Fruit fly (Drosophila melanogaster): Measurements from ENCODE around the gene CG2961.

CG2961 gene

DNA sequence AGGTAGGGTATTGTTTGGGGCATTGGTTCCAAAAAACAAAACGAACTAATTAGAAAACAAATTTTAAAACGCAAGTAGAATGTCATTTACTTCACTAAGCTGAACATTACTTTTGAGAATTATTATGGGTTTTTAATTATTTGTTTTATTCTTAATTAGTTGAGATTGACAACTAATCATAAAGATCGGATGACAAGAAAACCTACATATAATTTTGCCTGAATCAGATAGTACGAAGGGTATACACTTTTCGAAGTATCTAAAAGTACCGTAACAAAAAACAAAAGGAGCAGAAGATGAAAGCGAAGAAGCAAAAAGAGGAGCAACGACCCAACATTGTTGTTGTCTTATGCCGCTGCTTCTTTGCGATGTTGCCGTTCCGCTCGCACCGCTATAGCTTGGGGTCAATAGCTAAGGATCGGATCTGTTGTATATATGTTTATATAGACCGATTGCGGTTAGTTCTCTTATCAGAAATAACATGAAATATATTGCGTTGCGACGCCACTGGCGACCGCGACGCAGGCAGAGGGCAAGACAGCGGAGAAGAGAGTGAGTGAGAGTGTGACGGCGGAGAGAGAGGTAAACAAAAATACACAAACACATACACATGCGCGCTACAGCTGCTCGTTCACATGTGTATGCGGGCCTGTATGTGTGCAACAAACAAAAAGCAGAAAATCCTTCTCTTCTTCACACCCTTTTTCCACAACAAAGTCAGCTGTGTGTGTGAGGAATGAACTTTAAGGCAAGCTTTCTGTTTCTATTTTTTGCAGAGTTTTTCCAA is 21.6 kb downstream of the CG2961 start (continued):
- TF ChIP-seq Rel (GFP tag; optimal IDR thresholded peaks at IDR 0.05): no peak
- TF ChIP-seq Rel (tag; optimal IDR thresholded peaks at IDR 0.05): peak; percentile 41
- TF ChIP-seq woc (GFP tag; optimal IDR thresholded peaks at IDR 0.05): peak; percentile 69
- no peak for TF ChIP-seq jim (GFP tag; optimal IDR thresholded peaks at IDR 0.05)
- no peak for TF ChIP-seq GATAd (GFP tag; optimal IDR thresholded peaks at IDR 0.05)
- peak; percentile 44 for TF ChIP-seq Hr83 (GFP tag; optimal IDR thresholded peaks at IDR 0.05; ENCODE audit: poor library complexity, severe bottlenecking)
- peak; percentile 71 for TF ChIP-seq dmrt93B (GFP tag; optimal IDR thresholded peaks at IDR 0.05)
- TF ChIP-seq Mio (GFP tag; optimal IDR thresholded peaks at IDR 0.05): no peak
- peak; percentile 3 to 67 for TF ChIP-seq dl (GFP tag; optimal IDR thresholded peaks at IDR 0.05; ENCODE audit: insufficient read depth in 1 of 2, partially characterized antibody in 2 of 2)
- TF ChIP-seq CrebA (GFP tag; optimal IDR thresholded peaks at IDR 0.05; ENCODE audit: borderline replicate concordance): no peak

DNA sequence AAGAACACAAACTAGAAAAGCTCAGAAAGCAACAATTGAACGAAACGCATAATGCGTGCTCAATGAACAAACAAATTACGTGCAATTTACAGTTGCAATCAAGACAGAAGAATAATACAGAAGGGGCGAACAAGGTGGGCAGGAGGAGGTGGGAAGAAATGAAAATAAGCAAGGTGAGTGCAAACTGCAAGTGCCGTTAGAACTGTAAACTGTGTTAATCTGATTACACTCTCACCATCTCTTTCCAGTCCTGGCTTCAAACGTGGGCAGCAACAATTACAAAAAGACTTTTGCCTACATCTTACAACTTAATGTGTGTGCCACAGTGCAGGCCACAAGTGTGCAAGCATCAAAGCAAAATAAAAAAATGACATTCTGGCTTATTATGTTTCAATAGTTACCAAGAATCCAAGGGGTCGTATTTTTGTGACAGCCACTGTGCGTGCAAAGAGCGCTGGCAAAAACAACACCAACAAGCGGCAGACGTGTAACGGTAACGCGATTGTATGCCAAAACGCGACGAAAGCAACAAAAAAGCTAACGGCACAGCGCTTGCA is 22.5 kb downstream of the CG2961 start:
- TF ChIP-seq foxo (GFP tag; optimal IDR thresholded peaks at IDR 0.05) (peak in 1 of 2 experiments; percentile 2), Dfd (GFP tag; optimal IDR thresholded peaks at IDR 0.05) (no peak), HLH106 (tag; optimal IDR thresholded peaks at IDR 0.05) (no peak), Myc (optimal IDR thresholded peaks at IDR 0.05) (peak; percentile 39)

DNA sequence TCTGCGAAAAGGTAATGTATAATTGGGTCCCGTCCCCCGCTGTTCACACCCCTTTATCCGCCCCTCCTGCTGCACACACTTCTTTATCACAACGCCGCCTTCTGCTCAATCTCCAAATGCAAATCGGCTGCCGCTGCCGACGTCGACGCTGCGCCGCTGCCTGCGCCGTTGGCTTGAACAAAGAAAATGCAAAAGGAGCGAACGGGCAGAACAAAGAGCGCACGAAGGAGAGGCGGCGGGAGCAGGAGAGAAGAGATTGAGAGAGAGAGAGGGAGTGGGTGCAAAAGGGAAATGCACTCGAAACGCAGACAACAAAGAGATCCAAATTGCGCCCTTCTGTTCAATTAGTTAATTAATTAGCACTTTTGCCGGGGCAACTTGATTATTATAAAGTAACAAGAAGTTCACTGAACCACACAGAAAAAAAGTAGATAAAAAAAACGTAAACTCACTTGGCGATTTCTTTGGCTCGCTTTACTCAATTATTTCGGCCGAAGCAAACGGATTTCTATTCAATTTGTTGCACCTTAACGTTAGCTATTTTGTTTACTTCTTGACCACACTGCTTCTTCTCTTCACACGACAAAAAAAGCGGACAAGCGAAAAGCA is 23.2 kb downstream of the CG2961 start:
- TF ChIP-seq dsf (GFP tag; optimal IDR thresholded peaks at IDR 0.05; ENCODE audit: borderline replicate concordance) (no peak), psq (GFP tag; optimal IDR thresholded peaks at IDR 0.05) (peak; percentile 94), CrebA (GFP tag; optimal IDR thresholded peaks at IDR 0.05; ENCODE audit: borderline replicate concordance) (no peak), Vsx2 (GFP tag; optimal IDR thresholded peaks at IDR 0.05; ENCODE audit: partially characterized antibody) (peak; percentile 18), dl (GFP tag; optimal IDR thresholded peaks at IDR 0.05; ENCODE audit: insufficient read depth in 1 of 2, partially characterized antibody in 2 of 2) (peak in 1 of 2 experiments; percentile 48), Dif (GFP tag; optimal IDR thresholded peaks at IDR 0.05; ENCODE audit: partially characterized antibody) (peak; percentile 74), fru (GFP tag; optimal IDR thresholded peaks at IDR 0.05) (no peak)

DNA sequence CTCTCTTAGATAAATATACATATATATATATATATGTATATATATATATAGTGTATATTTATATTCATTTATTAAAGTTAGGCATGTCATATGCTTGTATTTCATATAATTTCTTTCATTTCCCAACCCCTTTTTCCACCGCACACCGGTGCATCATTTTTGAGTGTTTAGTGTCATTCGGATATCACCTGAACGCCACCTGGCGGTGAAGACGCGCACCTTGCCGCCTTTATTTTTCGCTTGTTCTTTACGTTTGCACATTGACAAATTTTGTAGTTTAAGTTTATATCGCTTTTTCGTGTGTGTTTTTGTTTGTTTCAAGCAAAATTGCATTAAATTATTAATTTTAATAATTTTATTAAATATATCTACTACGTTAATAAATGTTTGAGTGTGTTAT is 26.8 kb downstream of the CG2961 start:
- no peak for TF ChIP-seq HLH106 (tag; optimal IDR thresholded peaks at IDR 0.05)
- no peak for TF ChIP-seq sv (GFP tag; optimal IDR thresholded peaks at IDR 0.05)
- TF ChIP-seq Rel (GFP tag; optimal IDR thresholded peaks at IDR 0.05): no peak
- TF ChIP-seq Rel (tag; optimal IDR thresholded peaks at IDR 0.05): no peak
- TF ChIP-seq brk (GFP tag; optimal IDR thresholded peaks at IDR 0.05): no peak
- no peak for TF ChIP-seq Myc (optimal IDR thresholded peaks at IDR 0.05)
- TF ChIP-seq Vsx2 (GFP tag; optimal IDR thresholded peaks at IDR 0.05; ENCODE audit: partially characterized antibody): no peak

DNA sequence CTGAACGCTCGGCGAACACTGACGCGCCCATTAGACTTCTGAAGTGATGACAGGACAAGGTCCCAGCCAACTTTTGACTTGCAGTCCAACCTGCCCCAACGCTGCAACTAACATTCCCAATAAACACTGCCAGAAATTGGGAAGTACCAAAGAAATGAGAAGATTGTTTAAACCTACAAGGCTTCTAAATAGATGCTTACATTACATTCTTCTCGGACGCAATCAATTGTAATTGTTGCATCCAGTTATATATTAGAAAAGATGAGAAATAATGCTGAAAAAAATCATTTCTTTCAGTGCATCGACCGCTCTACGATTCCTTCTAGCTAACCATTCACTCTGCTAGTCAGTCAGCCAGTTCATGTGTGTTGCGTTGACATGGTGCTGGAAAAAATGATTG is 30.3 kb downstream of the CG2961 start:
- TF ChIP-seq Abd-B (GFP tag; optimal IDR thresholded peaks at IDR 0.05) (no peak), Sp1 (GFP tag; optimal IDR thresholded peaks at IDR 0.05) (no peak), brk (GFP tag; optimal IDR thresholded peaks at IDR 0.05) (no peak), Dfd (GFP tag; optimal IDR thresholded peaks at IDR 0.05) (no peak), dmrt93B (GFP tag; optimal IDR thresholded peaks at IDR 0.05) (no peak), lola (GFP tag; optimal IDR thresholded peaks at IDR 0.05) (no peak), woc (GFP tag; optimal IDR thresholded peaks at IDR 0.05) (no peak), CG9705 (GFP tag; optimal IDR thresholded peaks at IDR 0.05) (no peak)

DNA sequence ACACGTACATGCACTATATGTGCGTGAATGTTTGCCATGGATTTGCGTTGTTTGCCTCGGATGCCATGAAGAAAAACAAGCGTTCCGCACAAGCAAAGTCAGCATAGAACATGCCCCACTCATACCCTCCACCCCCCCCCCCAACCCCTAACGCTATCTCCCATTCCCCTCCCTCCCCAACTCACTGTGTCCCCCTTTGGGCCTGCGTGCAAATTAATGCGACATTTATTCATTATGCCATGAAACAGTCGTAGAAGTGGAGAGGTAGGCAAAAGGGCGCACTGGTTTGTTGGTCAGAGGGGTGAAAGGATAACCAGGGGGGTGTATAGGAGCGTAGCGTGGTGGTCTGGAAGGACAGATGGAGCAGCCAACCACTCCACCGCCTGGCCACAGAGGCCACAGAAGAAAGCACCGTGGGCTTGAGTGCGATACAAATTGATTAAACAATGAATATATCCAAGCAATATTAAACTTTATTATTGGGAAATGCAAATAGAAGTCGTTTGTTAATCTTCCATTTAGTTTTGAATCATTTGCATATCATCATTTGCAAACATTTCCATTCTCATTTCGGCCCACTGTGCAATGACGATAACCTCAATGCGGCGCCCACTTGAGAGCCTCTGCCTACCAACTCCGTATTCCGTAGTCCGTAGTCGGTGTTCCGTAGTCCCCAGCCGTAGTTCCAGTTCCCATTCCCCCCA is 48.4 kb downstream of the CG2961 start:
- no peak for TF ChIP-seq Hr78 (GFP tag; optimal IDR thresholded peaks at IDR 0.05)
- no peak for TF ChIP-seq dmrt93B (GFP tag; optimal IDR thresholded peaks at IDR 0.05)
- TF ChIP-seq OdsH (GFP tag; optimal IDR thresholded peaks at IDR 0.05): no peak
- TF ChIP-seq usp (GFP tag; optimal IDR thresholded peaks at IDR 0.05): no peak
- no peak for TF ChIP-seq Vsx2 (GFP tag; optimal IDR thresholded peaks at IDR 0.05; ENCODE audit: partially characterized antibody)
- TF ChIP-seq N (GFP tag; optimal IDR thresholded peaks at IDR 0.05): no peak
- TF ChIP-seq fru (GFP tag; optimal IDR thresholded peaks at IDR 0.05): peak; percentile 58
- no peak for TF ChIP-seq GATAd (GFP tag; optimal IDR thresholded peaks at IDR 0.05)
- no peak for TF ChIP-seq brk (GFP tag; optimal IDR thresholded peaks at IDR 0.05)
- TF ChIP-seq lola (GFP tag; optimal IDR thresholded peaks at IDR 0.05): no peak
- TF ChIP-seq dsf (GFP tag; optimal IDR thresholded peaks at IDR 0.05; ENCODE audit: borderline replicate concordance): no peak
- peak; percentile 12 for TF ChIP-seq sv (GFP tag; optimal IDR thresholded peaks at IDR 0.05)
- no peak for TF ChIP-seq sage (GFP tag; optimal IDR thresholded peaks at IDR 0.05)
- TF ChIP-seq dl (GFP tag; optimal IDR thresholded peaks at IDR 0.05; ENCODE audit: insufficient read depth in 1 of 2, partially characterized antibody in 2 of 2): no peak
- no peak for TF ChIP-seq CrebA (GFP tag; optimal IDR thresholded peaks at IDR 0.05; ENCODE audit: borderline replicate concordance)
- no peak for TF ChIP-seq pan (optimal IDR thresholded peaks at IDR 0.05)
- no peak for TF ChIP-seq Mio (GFP tag; optimal IDR thresholded peaks at IDR 0.05)
- peak; percentile 1 for TF ChIP-seq rgr (GFP tag; optimal IDR thresholded peaks at IDR 0.05)
- no peak for TF ChIP-seq psq (GFP tag; optimal IDR thresholded peaks at IDR 0.05)
- no peak for TF ChIP-seq Hr83 (GFP tag; optimal IDR thresholded peaks at IDR 0.05; ENCODE audit: poor library complexity, severe bottlenecking)
- TF ChIP-seq foxo (GFP tag; optimal IDR thresholded peaks at IDR 0.05): peak in 1 of 2 experiments; percentile 54
- no peak for TF ChIP-seq Dfd (GFP tag; optimal IDR thresholded peaks at IDR 0.05)
- no peak for TF ChIP-seq Myc (optimal IDR thresholded peaks at IDR 0.05)
